Worm (Caenorhabditis elegans): ENCODE results near the gene F46G11.6.

Gene F46G11.6

DNA sequence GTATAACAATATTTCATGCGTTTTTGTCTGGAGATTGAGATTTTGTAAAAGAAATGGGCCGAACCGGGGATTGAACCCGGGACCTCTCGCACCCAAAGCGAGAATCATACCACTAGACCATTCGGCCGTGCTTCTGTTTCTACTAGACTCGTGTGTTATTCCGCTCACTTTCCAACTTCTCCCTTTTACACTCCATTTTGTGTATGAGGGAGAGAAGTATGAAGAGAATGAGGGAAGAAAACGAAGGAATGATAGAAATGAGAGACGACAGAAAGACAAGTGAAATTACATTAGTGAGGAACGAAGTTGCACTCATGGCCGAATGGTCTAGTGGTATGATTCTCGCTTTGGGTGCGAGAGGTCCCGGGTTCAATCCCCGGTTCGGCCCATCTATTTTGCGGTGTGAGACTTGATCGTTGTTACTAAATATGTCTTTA lies 14.9 kb downstream of the F46G11.6 start (continued):
- peak; percentile 78 for TF ChIP-seq ttx-3 (tag; optimal IDR thresholded peaks at IDR 0.05)
- TF ChIP-seq lin-11 (tag; optimal IDR thresholded peaks at IDR 0.05) = peak; percentile 77
- peak; percentile 74 for TF ChIP-seq ahr-1 (tag; optimal IDR thresholded peaks at IDR 0.05)
- peak; percentile 57 for TF ChIP-seq fkh-10 (GFP tag; optimal IDR thresholded peaks at IDR 0.05)
- peak; percentile 84 for TF ChIP-seq fkh-6 (tag; optimal IDR thresholded peaks at IDR 0.05)
- TF ChIP-seq pha-4 (tag; optimal IDR thresholded peaks at IDR 0.05) = no peak
- TF ChIP-seq unc-86 (tag; optimal IDR thresholded peaks at IDR 0.05) = peak; percentile 65
- TF ChIP-seq ref-2 (tag; optimal IDR thresholded peaks at IDR 0.05) = peak; percentile 79
- peak; percentile 78 for TF ChIP-seq rnt-1 (tag; optimal IDR thresholded peaks at IDR 0.05)
- TF ChIP-seq ets-4 (tag; optimal IDR thresholded peaks at IDR 0.05) = peak; percentile 69
- TF ChIP-seq odd-2 (tag; optimal IDR thresholded peaks at IDR 0.05) = peak; percentile 23
- TF ChIP-seq K09A11.1 (tag; optimal IDR thresholded peaks at IDR 0.05; ENCODE audit: insufficient read depth) = peak; percentile 60
- peak; percentile 77 for TF ChIP-seq hlh-6 (tag; optimal IDR thresholded peaks at IDR 0.05)
- peak; percentile 41 for TF ChIP-seq pag-3 (tag; optimal IDR thresholded peaks at IDR 0.05; ENCODE audit: borderline replicate concordance)
- peak; percentile 84 for TF ChIP-seq F13H6.1 (tag; optimal IDR thresholded peaks at IDR 0.05)
- TF ChIP-seq nhr-232 (tag; optimal IDR thresholded peaks at IDR 0.05) = peak; percentile 76
- TF ChIP-seq Y22D7AL.16 (tag; optimal IDR thresholded peaks at IDR 0.05) = peak; percentile 72
- peak; percentile 81 for TF ChIP-seq T23F11.4 (GFP tag; optimal IDR thresholded peaks at IDR 0.05)
- TF ChIP-seq ceh-6 (GFP tag; optimal IDR thresholded peaks at IDR 0.05) = peak; percentile 86
- TF ChIP-seq ceh-2 (tag; optimal IDR thresholded peaks at IDR 0.05) = peak; percentile 65
- peak; percentile 78 for TF ChIP-seq ceh-30 (tag; optimal IDR thresholded peaks at IDR 0.05)
- peak; percentile 90 for TF ChIP-seq madf-2 (tag; optimal IDR thresholded peaks at IDR 0.05)
- no peak for TF ChIP-seq elt-4 (tag; optimal IDR thresholded peaks at IDR 0.05)
- TF ChIP-seq K02D7.2 (tag; optimal IDR thresholded peaks at IDR 0.05) = peak; percentile 79
- peak; percentile 71 for TF ChIP-seq unc-55 (GFP tag; optimal IDR thresholded peaks at IDR 0.05)
- TF ChIP-seq pha-2 (tag; optimal IDR thresholded peaks at IDR 0.05) = peak; percentile 83
- TF ChIP-seq ceh-18 (tag; optimal IDR thresholded peaks at IDR 0.05) = peak; percentile 85
- TF ChIP-seq ceh-9 (tag; optimal IDR thresholded peaks at IDR 0.05) = peak; percentile 82
- TF ChIP-seq hlh-13 (GFP tag; optimal IDR thresholded peaks at IDR 0.05) = peak; percentile 89
- peak; percentile 90 for TF ChIP-seq ztf-16 (tag; optimal IDR thresholded peaks at IDR 0.05)
- peak; percentile 92 for TF ChIP-seq ceh-19 (GFP tag; optimal IDR thresholded peaks at IDR 0.05)
- TF ChIP-seq hlh-15 (tag; optimal IDR thresholded peaks at IDR 0.05) = peak; percentile 79
- TF ChIP-seq elt-2 (tag; optimal IDR thresholded peaks at IDR 0.05) = peak; percentile 89
- peak; percentile 83 for TF ChIP-seq ceh-45 (GFP tag; IDR thresholded peaks at IDR 0.05)
- TF ChIP-seq ceh-34 (tag; optimal IDR thresholded peaks at IDR 0.05) = peak; percentile 78
- TF ChIP-seq ceh-48 (tag; optimal IDR thresholded peaks at IDR 0.05) = peak; percentile 78
- peak; percentile 80 for TF ChIP-seq C38D4.7 (GFP tag; optimal IDR thresholded peaks at IDR 0.05)
- peak; percentile 75 for TF ChIP-seq sox-2 (GFP tag; IDR thresholded peaks at IDR 0.05)
- TF ChIP-seq hlh-8 (tag; optimal IDR thresholded peaks at IDR 0.05) = peak; percentile 62
- no peak for TF ChIP-seq tbx-7 (tag; optimal IDR thresholded peaks at IDR 0.05)
- TF ChIP-seq unc-42 (tag; optimal IDR thresholded peaks at IDR 0.05) = peak; percentile 92
- no peak for TF ChIP-seq pros-1 (tag; optimal IDR thresholded peaks at IDR 0.05)
- TF ChIP-seq pat-9 (tag; optimal IDR thresholded peaks at IDR 0.05) = peak; percentile 87

DNA sequence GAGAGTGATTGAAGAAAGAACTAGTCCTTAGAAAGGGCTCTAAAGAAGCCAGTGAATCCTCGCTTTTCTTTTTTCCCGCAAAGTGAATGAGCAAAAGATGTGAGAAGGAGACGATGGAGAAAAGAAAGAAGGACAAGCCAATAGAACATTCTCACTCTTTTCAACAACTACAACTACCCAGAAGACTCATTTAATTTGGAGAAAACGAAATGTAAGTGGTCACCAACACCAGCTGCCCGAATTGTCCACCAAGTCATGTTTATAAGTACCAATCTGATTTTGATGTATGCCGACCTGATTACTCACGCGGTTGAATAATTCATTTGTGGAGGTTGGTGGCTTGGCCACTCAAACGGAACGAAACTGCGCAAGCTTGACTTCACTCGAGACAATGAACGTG lies 16.3 kb downstream of the F46G11.6 start:
- TF ChIP-seq ceh-31 (tag; optimal IDR thresholded peaks at IDR 0.05) (peak; percentile 49), unc-42 (tag; optimal IDR thresholded peaks at IDR 0.05) (peak; percentile 65), tbx-7 (tag; optimal IDR thresholded peaks at IDR 0.05) (no peak)
